Fruit fly (Drosophila melanogaster) whole organism, embryonic: ENCODE results near the gene Prosbeta6.

Source experiments
- CG11560 ChIP-seq: fragments of 200-800 bp; sonication (Bioruptor generic); IDR thresholded peaks from 3 replicates; pipeline ENCODE4 v1.3.6; 2022; ENCODE audit warnings: missing biosample characterization, missing genetic modification characterization
- CG13287 ChIP-seq: fragments of 200-800 bp; sonication (Bioruptor generic); IDR thresholded peaks from 2 replicates; pipeline ENCODE4 v1.3.6; 2022; ENCODE audit warnings: missing biosample characterization, missing genetic modification characterization; ENCODE audit not compliant: partially characterized antibody
- CG13775 ChIP-seq: fragments of 200-800 bp; sonication (Bioruptor generic); optimal IDR thresholded peaks from 3 replicates; lab custom pipeline; 2017; ENCODE audit warnings: missing biosample characterization, mild to moderate bottlenecking, missing genetic modification characterization
- CG14710 ChIP-seq: fragments of 200-800 bp; sonication (Bioruptor generic); optimal IDR thresholded peaks from 3 replicates; lab custom pipeline; 2019; ENCODE audit warnings: missing biosample characterization, mild to moderate bottlenecking, missing genetic modification characterization, moderate library complexity
- CG15514 ChIP-seq: fragments of 200-800 bp; sonication (Bioruptor generic); optimal IDR thresholded peaks from 3 replicates; lab custom pipeline; 2017; ENCODE audit warnings: missing biosample characterization, missing genetic modification characterization, mild to moderate bottlenecking, moderate library complexity, missing genetic modification reagents
- CG15601 ChIP-seq: fragments of 200-800 bp; sonication (Bioruptor generic); optimal IDR thresholded peaks from 3 replicates; lab custom pipeline; 2019; ENCODE audit warnings: missing biosample characterization, mild to moderate bottlenecking, missing genetic modification characterization, moderate library complexity
- CG16779 ChIP-seq: fragments of 200-800 bp; sonication (Bioruptor generic); IDR thresholded peaks from 2 replicates; pipeline ENCODE4 v1.3.6; 2022; ENCODE audit warnings: missing biosample characterization, missing genetic modification characterization
- CG17829 ChIP-seq: fragments of 200-800 bp; optimal IDR thresholded peaks from 2 replicates; lab custom pipeline; 2019; ENCODE audit warnings: missing biosample characterization, mild to moderate bottlenecking, missing genetic modification characterization, moderate library complexity
- CG18262 ChIP-seq: fragments of 200-800 bp; optimal IDR thresholded peaks from 3 replicates; lab custom pipeline; 2019; ENCODE audit warnings: missing biosample characterization, mild to moderate bottlenecking, missing genetic modification characterization, moderate library complexity
- CG1832 ChIP-seq: fragments of 200-800 bp; sonication (Bioruptor generic); optimal IDR thresholded peaks from 2 replicates; lab custom pipeline; 2017; ENCODE audit warnings: missing biosample characterization, mild to moderate bottlenecking, missing genetic modification characterization, inconsistent platforms
- CG2120 ChIP-seq: fragments of 200-800 bp; sonication (Bioruptor generic); optimal IDR thresholded peaks from 3 replicates; lab custom pipeline; 2016; ENCODE audit warnings: missing biosample characterization, missing genetic modification characterization
- CG4404 ChIP-seq: fragments of 200-800 bp; sonication (Bioruptor generic); IDR thresholded peaks from 2 replicates; pipeline ENCODE4 v1.3.6; 2022; ENCODE audit warnings: missing biosample characterization, missing genetic modification characterization
- CG5180 ChIP-seq: fragments of 200-800 bp; sonication (Bioruptor generic); optimal IDR thresholded peaks from 3 replicates; lab custom pipeline; 2017; ENCODE audit warnings: missing biosample characterization, missing genetic modification characterization, mild to moderate bottlenecking, moderate library complexity, missing genetic modification reagents
- CG8388 ChIP-seq: fragments of 200-800 bp; sonication (Bioruptor generic); optimal IDR thresholded peaks from 2 replicates; lab custom pipeline; 2019; ENCODE audit warnings: missing biosample characterization, mild to moderate bottlenecking, missing genetic modification characterization, moderate library complexity
- CG8478 ChIP-seq: fragments of >200 bp; optimal IDR thresholded peaks from 2 replicates; lab custom pipeline; 2018
- CG9437 ChIP-seq: fragments of 200-800 bp; sonication (Bioruptor generic); optimal IDR thresholded peaks from 2 replicates; lab custom pipeline; 2018; ENCODE audit warnings: missing biosample characterization, mild to moderate bottlenecking, missing genetic modification characterization
- CG9609 ChIP-seq: fragments of 200-800 bp; sonication (Bioruptor generic); optimal IDR thresholded peaks from 3 replicates; lab custom pipeline; 2016; ENCODE audit warnings: missing biosample characterization, missing genetic modification characterization
- CoRest ChIP-seq: fragments of 200-800 bp; sonication (Bioruptor generic); optimal IDR thresholded peaks from 3 replicates; lab custom pipeline; 2018; ENCODE audit warnings: missing biosample characterization, mild to moderate bottlenecking, missing genetic modification characterization, moderate library complexity
- CrebB ChIP-seq: fragments of 200-800 bp; sonication (Bioruptor generic); optimal IDR thresholded peaks from 3 replicates; lab custom pipeline; 2018; ENCODE audit warnings: missing biosample characterization, mild to moderate bottlenecking, missing genetic modification characterization
- D ChIP-seq, 2 experiments: fragments of 200-800 bp in 1 of 2; fragments of >200 bp in 1 of 2; sonication (Bioruptor generic) in 1 of 2; optimal IDR thresholded peaks; 2 replicates in 1 of 2; 3 replicates in 1 of 2; lab custom pipeline; 2017; ENCODE audit warnings: mild to moderate bottlenecking in 1 of 2, missing biosample characterization in 1 of 2, missing genetic modification characterization in 1 of 2, missing genetic modification reagents in 1 of 2
- Dbx ChIP-seq: fragments of 200-800 bp; sonication (Bioruptor generic); IDR thresholded peaks from 3 replicates; pipeline ENCODE4 v1.3.6; 2022; ENCODE audit warnings: missing biosample characterization, missing genetic modification characterization
- Dip3 ChIP-seq: fragments of 200-800 bp; sonication (Bioruptor generic); optimal IDR thresholded peaks from 3 replicates; lab custom pipeline; 2016; ENCODE audit warnings: missing biosample characterization, missing genetic modification characterization
- Doc2 ChIP-seq: fragments of 200-800 bp; sonication (Bioruptor generic); IDR thresholded peaks from 2 replicates; pipeline ENCODE4 v1.3.6; 2022; ENCODE audit warnings: missing biosample characterization, missing genetic modification characterization
- Doc3 ChIP-seq: fragments of 200-800 bp; sonication (Bioruptor generic); IDR thresholded peaks from 3 replicates; pipeline ENCODE4 v1.3.6; 2022; ENCODE audit warnings: missing biosample characterization, missing genetic modification characterization; ENCODE audit not compliant: partially characterized antibody
- HLH4C ChIP-seq: fragments of 200-800 bp; sonication (Bioruptor generic); IDR thresholded peaks from 3 replicates; pipeline ENCODE4 v1.3.6; 2022; ENCODE audit warnings: missing biosample characterization, missing genetic modification characterization; ENCODE audit not compliant: partially characterized antibody
- HLHmδ ChIP-seq: fragments of 200-800 bp; sonication (Bioruptor generic); optimal IDR thresholded peaks from 2 replicates; lab custom pipeline; 2018; ENCODE audit warnings: missing biosample characterization, mild to moderate bottlenecking, missing genetic modification characterization, moderate library complexity
- Hr39 ChIP-seq: fragments of >200 bp; optimal IDR thresholded peaks from 2 replicates; lab custom pipeline; 2017
- Scr ChIP-seq: fragments of 200-800 bp; sonication (Bioruptor generic); IDR thresholded peaks from 2 replicates; pipeline ENCODE4 v1.3.6; 2022; ENCODE audit warnings: missing biosample characterization, missing genetic modification characterization; ENCODE audit not compliant: partially characterized antibody
- Sox100B ChIP-seq: fragments of 200-800 bp; sonication (Bioruptor generic); optimal IDR thresholded peaks from 3 replicates; lab custom pipeline; 2018; ENCODE audit warnings: missing biosample characterization, mild to moderate bottlenecking, missing genetic modification characterization
- bigmax ChIP-seq: fragments of 200-800 bp; sonication (Bioruptor generic); optimal IDR thresholded peaks from 2 replicates; lab custom pipeline; 2018; ENCODE audit warnings: missing biosample characterization, mild to moderate bottlenecking, missing genetic modification characterization
- bsh ChIP-seq, 2 experiments: fragments of 200-800 bp; sonication (Bioruptor generic); optimal IDR thresholded peaks; 2 replicates each; lab custom pipeline; 2017 to 2018; ENCODE audit warnings: mild to moderate bottlenecking in 2 of 2, missing biosample characterization in 2 of 2, missing genetic modification characterization in 2 of 2, moderate library complexity in 1 of 2
- chinmo ChIP-seq: fragments of 200-800 bp; sonication (Bioruptor generic); IDR thresholded peaks from 4 replicates; pipeline ENCODE4 v1.3.6; 2022; ENCODE audit warnings: missing biosample characterization, missing genetic modification characterization; ENCODE audit not compliant: partially characterized antibody
- corto ChIP-seq: fragments of 200-800 bp; sonication (Bioruptor generic); optimal IDR thresholded peaks from 2 replicates; lab custom pipeline; 2016; ENCODE audit warnings: missing biosample characterization, mild to moderate bottlenecking, missing genetic modification characterization, moderate library complexity
- fd96Cb ChIP-seq: fragments of 200-800 bp; sonication (Bioruptor generic); optimal IDR thresholded peaks from 2 replicates; lab custom pipeline; 2018; ENCODE audit warnings: missing biosample characterization, mild to moderate bottlenecking, missing genetic modification characterization, moderate library complexity
- gfzf ChIP-seq: fragments of 200-800 bp; sonication (Bioruptor generic); optimal IDR thresholded peaks from 2 replicates; lab custom pipeline; 2016; ENCODE audit warnings: missing biosample characterization, mild to moderate bottlenecking, missing genetic modification characterization, moderate library complexity
- grau ChIP-seq: fragments of 200-800 bp; optimal IDR thresholded peaks from 3 replicates; lab custom pipeline; 2019; ENCODE audit warnings: missing biosample characterization, mild to moderate bottlenecking, missing genetic modification characterization, moderate library complexity
- insv ChIP-seq, 2 experiments: fragments of 200-800 bp; sonication (Bioruptor generic); optimal IDR thresholded peaks; 3 replicates each; lab custom pipeline; 2016 to 2018; ENCODE audit warnings: missing biosample characterization in 2 of 2, missing genetic modification characterization in 2 of 2
- lola ChIP-seq, 3 experiments: fragments of >200 bp in 2 of 3; fragments of 200-800 bp in 1 of 3; sonication (Bioruptor generic) in 1 of 3; optimal IDR thresholded peaks; 2 replicates each; lab custom pipeline; 2017 to 2019; ENCODE audit warnings: missing biosample characterization in 3 of 3, missing genetic modification characterization in 3 of 3, mild to moderate bottlenecking in 1 of 3, moderate library complexity in 1 of 3
- mld ChIP-seq: fragments of 200-800 bp; sonication (Bioruptor generic); IDR thresholded peaks from 3 replicates; pipeline ENCODE4 v1.3.6; 2022; ENCODE audit warnings: missing biosample characterization, missing genetic modification characterization; ENCODE audit not compliant: partially characterized antibody
- sc ChIP-seq, 3 experiments: fragments of >200 bp in 2 of 3; fragments of 200-800 bp in 1 of 3; sonication (Bioruptor generic) in 1 of 3; optimal IDR thresholded peaks; 2 replicates in 2 of 3; 3 replicates in 1 of 3; lab custom pipeline; 2017; ENCODE audit warnings: mild to moderate bottlenecking in 1 of 3, missing biosample characterization in 1 of 3, missing genetic modification characterization in 1 of 3, missing genetic modification reagents in 1 of 3
- sd ChIP-seq: fragments of 200-800 bp; sonication (Bioruptor generic); optimal IDR thresholded peaks from 3 replicates; lab custom pipeline; 2018; ENCODE audit warnings: missing biosample characterization, mild to moderate bottlenecking, missing genetic modification characterization, moderate library complexity
- sens ChIP-seq: fragments of 200-800 bp; sonication (Bioruptor generic); peaks from one replicate; lab custom pipeline; 2016; ENCODE audit warnings: missing biosample characterization, missing genetic modification characterization
- sr ChIP-seq: fragments of 200-800 bp; sonication (Bioruptor generic); IDR thresholded peaks from 3 replicates; pipeline ENCODE4 v1.3.6; 2022; ENCODE audit warnings: missing biosample characterization, missing genetic modification characterization
- stc ChIP-seq: fragments of 200-800 bp; sonication (Bioruptor generic); IDR thresholded peaks from 2 replicates; pipeline ENCODE4 v1.3.6; 2022; ENCODE audit warnings: missing biosample characterization, missing genetic modification characterization
- sug ChIP-seq: fragments of 200-800 bp; optimal IDR thresholded peaks from 2 replicates; lab custom pipeline; 2019; ENCODE audit warnings: missing biosample characterization, mild to moderate bottlenecking, missing genetic modification characterization, moderate library complexity
- trem ChIP-seq: fragments of 200-800 bp; optimal IDR thresholded peaks from 3 replicates; lab custom pipeline; 2019; ENCODE audit warnings: missing biosample characterization, mild to moderate bottlenecking, missing genetic modification characterization, moderate library complexity
- unpg ChIP-seq: fragments of 200-800 bp; sonication (Bioruptor generic); optimal IDR thresholded peaks from 3 replicates; lab custom pipeline; 2018; ENCODE audit warnings: missing biosample characterization, mild to moderate bottlenecking, missing genetic modification characterization, moderate library complexity

The Prosbeta6 gene

dm6 chr3L:16574307-16574946, 35.8 kb downstream of the Prosbeta6 start, which contains the start of gene mbf1 (continued):
- TF ChIP-seq CoRest (tag; lab: Kevin White, UChicago) = peak; percentile 42
- no peak for TF ChIP-seq Doc2 (GFP tag; lab: Robert Waterston, UW)
- peak; percentile 14 for TF ChIP-seq unpg
- TF ChIP-seq Scr = peak; percentile 66
- TF ChIP-seq Hr39 = no peak
- peak; percentile 5 for TF ChIP-seq CG18262 (tag; lab: Kevin White, UChicago)
- TF ChIP-seq chinmo = no peak
- peak; percentile 13 for TF ChIP-seq CG17829 (tag; lab: Kevin White, UChicago)
- TF ChIP-seq bigmax (GFP tag; lab: Kevin White, UChicago) = no peak
- no peak for TF ChIP-seq CG16779 (GFP tag; lab: Robert Waterston, UW)
- TF ChIP-seq fd96Cb = no peak
- no peak for TF ChIP-seq CG1832 (GFP tag; lab: Kevin White, UChicago)
- no peak for TF ChIP-seq Sox100B
- TF ChIP-seq bsh (GFP tag; optimal IDR thresholded peaks at IDR 0.05; lab: Kevin White, UChicago) = peak in 1 of 2 experiments; percentile 1
- peak; percentile 63 for TF ChIP-seq CG15514 (GFP tag; lab: Kevin White, UChicago)
- TF ChIP-seq CG8388 (GFP tag; lab: Kevin White, UChicago) = no peak
- no peak for TF ChIP-seq sc (optimal IDR thresholded peaks at IDR 0.05; lab: Kevin White, UChicago)
- no peak for TF ChIP-seq sc (GFP tag; optimal IDR thresholded peaks at IDR 0.05; lab: Kevin White, UChicago)
- TF ChIP-seq sug (tag; lab: Kevin White, UChicago) = peak; percentile 39
- peak; percentile 22 for TF ChIP-seq grau (tag; lab: Kevin White, UChicago)
- no peak for TF ChIP-seq lola (GFP tag; optimal IDR thresholded peaks at IDR 0.05; lab: Kevin White, UChicago)
- peak; percentile 97 for TF ChIP-seq gfzf (GFP tag; lab: Kevin White, UChicago)
- TF ChIP-seq trem = peak; percentile 84
- no peak for TF ChIP-seq sr (GFP tag; lab: Robert Waterston, UW)
- TF ChIP-seq CG8478 = no peak
- 0 out of 3 replicates have a peak, but pooled peaks have one; percentile 14 for TF ChIP-seq Dbx (GFP tag; lab: Robert Waterston, UW)
- peak in 1 of 2 experiments; percentile 10 for TF ChIP-seq insv (GFP tag; optimal IDR thresholded peaks at IDR 0.05; lab: Kevin White, UChicago)
- peak; percentile 13 for TF ChIP-seq CG13775 (GFP tag; lab: Kevin White, UChicago)
- TF ChIP-seq Dip3 (GFP tag; lab: Kevin White, UChicago) = peak; percentile 3
- TF ChIP-seq CG4404 (GFP tag; lab: Robert Waterston, UW) = no peak
- peak; percentile 75 for TF ChIP-seq CG13287 (GFP tag; lab: Robert Waterston, UW)
- no peak for TF ChIP-seq CG9609 (GFP tag; lab: Kevin White, UChicago)
- peak; percentile 59; the same call in 2 of the 3 replicates for TF ChIP-seq HLH4C (GFP tag; lab: Robert Waterston, UW)
- no peak for TF ChIP-seq D (optimal IDR thresholded peaks at IDR 0.05; lab: Kevin White, UChicago)
- no peak for TF ChIP-seq D (GFP tag; optimal IDR thresholded peaks at IDR 0.05; lab: Kevin White, UChicago)
- peak; percentile 29; the same call in 1 of the 3 replicates for TF ChIP-seq Doc3 (GFP tag; lab: Robert Waterston, UW)
- TF ChIP-seq sd (tag; lab: Kevin White, UChicago) = peak; percentile 94
- TF ChIP-seq CG9437 (GFP tag; lab: Kevin White, UChicago) = peak; percentile 62
- no peak for TF ChIP-seq HLHmδ (GFP tag; lab: Kevin White, UChicago)
- TF ChIP-seq CG11560 (tag; lab: Robert Waterston, UW) = peak; percentile 33; the same call in 1 of the 3 replicates
- peak; percentile 21 for TF ChIP-seq CG15601 (tag; lab: Kevin White, UChicago)
- TF ChIP-seq CG14710 = peak; percentile 78
- no peak for TF ChIP-seq corto (GFP tag; lab: Kevin White, UChicago)
- TF ChIP-seq CG5180 = no peak
- TF ChIP-seq CrebB (tag; lab: Kevin White, UChicago) = no peak
- no peak for TF ChIP-seq stc (GFP tag; lab: Robert Waterston, UW)
- 0 out of 3 replicates have a peak, but pooled peaks have one; percentile 13 for TF ChIP-seq mld (GFP tag; lab: Robert Waterston, UW)
- peak; percentile 89 for TF ChIP-seq sens (GFP tag; lab: Kevin White, UChicago)
- peak; percentile 44 for TF ChIP-seq CG2120
